Worm (Caenorhabditis elegans): ENCODE data around the gene nhr-238.

ce11 chrV:1623429-1623828, 5.8 kb downstream of the nhr-238 start:
- TF ChIP-seq scrt-1 (GFP tag; IDR thresholded peaks at IDR 0.05) (no peak), ama-1 (optimal IDR thresholded peaks at IDR 0.05) (no peak), ets-7 (tag; optimal IDR thresholded peaks at IDR 0.05) (no peak), sea-1 (GFP tag; conservative IDR thresholded peaks at IDR 0.05) (no peak), ceh-36 (tag; optimal IDR thresholded peaks at IDR 0.05) (no peak), flt-1 (GFP tag; IDR thresholded peaks at IDR 0.05) (no peak), ceh-13 (GFP tag; optimal IDR thresholded peaks at IDR 0.05) (no peak), B0310.2 (tag; optimal IDR thresholded peaks at IDR 0.05) (no peak), aly-1 (tag; optimal IDR thresholded peaks at IDR 0.05) (no peak), hmg-4 (GFP tag; optimal IDR thresholded peaks at IDR 0.05) (no peak)
